Worm (Caenorhabditis elegans) whole organism, early embryonic: ENCODE data around the gene srxa-14.

ENCODE experiments used
- F13C5.2 ChIP-seq: sonication (generic microtip); optimal IDR thresholded peaks from 2 replicates; lab custom pipeline; 2017; ENCODE audit warnings: mild to moderate bottlenecking, missing genetic modification characterization, inconsistent platforms, missing compliant biosample characterization
- ama-1 ChIP-seq: fragments of 150-350 bp; optimal IDR thresholded peaks from 2 replicates; lab custom pipeline; 2014
- hmbx-1 ChIP-seq: sonication (generic microtip); optimal IDR thresholded peaks from 2 replicates; lab custom pipeline; 2016; ENCODE audit warnings: mild to moderate bottlenecking, missing genetic modification characterization, missing compliant biosample characterization
- hnd-1 ChIP-seq: sonication (generic microtip); optimal IDR thresholded peaks from 2 replicates; lab custom pipeline; 2016; ENCODE audit warnings: missing genetic modification characterization, missing compliant biosample characterization
- pes-1 ChIP-seq: fragments of 200-800 bp; sonication (Bioruptor generic); IDR thresholded peaks from 2 replicates; pipeline ENCODE4 v1.3.6; 2022; ENCODE audit warnings: missing genetic modification reagents, missing genetic modification characterization, missing compliant biosample characterization
- sea-1 ChIP-seq: fragments of 200-800 bp; sonication (Bioruptor generic); conservative IDR thresholded peaks from 2 replicates; pipeline ENCODE4 v1.3.6; 2022; ENCODE audit warnings: missing genetic modification characterization, missing compliant biosample characterization

ce11 chrV:20631255-20631654 is 8.1 kb upstream of the srxa-14 start, which contains the start of gene F46B3.14:
- TF ChIP-seq ama-1 (no peak), F13C5.2 (tag; lab: Kevin White, UChicago) (no peak), hmbx-1 (tag; lab: Kevin White, UChicago) (no peak), sea-1 (GFP tag; lab: Robert Waterston, UW) (no peak), pes-1 (GFP tag; lab: Robert Waterston, UW) (no peak), hnd-1 (tag; lab: Kevin White, UChicago) (no peak)
